Fruit fly (Drosophila melanogaster) whole organism, larva: ENCODE data around the gene Ssl1.
A peak's percentile ranks its signal among the peaks of the same experiment; 100 is the strongest.

Experiments used
- noc ChIP-seq: fragments of 200-800 bp; sonication (Bioruptor generic); optimal IDR thresholded peaks from 3 replicates; lab custom pipeline; 2019; ENCODE audit warnings: missing biosample characterization, mild to moderate bottlenecking, missing genetic modification characterization, moderate library complexity

Gene Ssl1

dm6 chr3L:22860487-22860886, 18.4 kb upstream of the Ssl1 start, which contains the start of gene CG13239:
Gene CG13239, plus strand, starts transcription at chr3L:22860787.
- no peak for TF ChIP-seq noc (tag; lab: Kevin White, UChicago)

- TF ChIP-seq noc (tag; lab: Kevin White, UChicago) = no peak
These were observed 15.4 kb upstream of the Ssl1 start, which contains the start of gene CG33169 for dm6 chr3L:22863367-22864078. Gene CG33169, plus strand, starts transcription at chr3L:22863864.

dm6 chr3L:22864254-22865060, 14.4 kb upstream of the Ssl1 start, which contains the start of gene CG33170:
Gene CG33170, plus strand, starts transcription at chr3L:22864600.
- TF ChIP-seq noc (tag; lab: Kevin White, UChicago) = no peak

dm6 chr3L:22865061-22865418, 13.8 kb upstream of the Ssl1 start:
- TF ChIP-seq noc (tag; lab: Kevin White, UChicago) = peak; percentile 63

dm6 chr3L:22868070-22868469, 10.8 kb upstream of the Ssl1 start, which contains the start of gene EMC4:
Gene EMC4, minus strand, starts transcription at chr3L:22868243.
- TF ChIP-seq noc (tag; lab: Kevin White, UChicago) = peak; percentile 56

- TF ChIP-seq noc (tag; lab: Kevin White, UChicago) = no peak
These were observed 8.5 kb upstream of the Ssl1 start for dm6 chr3L:22870378-22870777.

dm6 chr3L:22871030-22871844, 7.7 kb upstream of the Ssl1 start:
- TF ChIP-seq noc (tag; lab: Kevin White, UChicago) = peak; percentile 12

- peak; percentile 32 for TF ChIP-seq noc (tag; lab: Kevin White, UChicago)
These were observed 7.0 kb upstream of the Ssl1 start, which contains the start of the genes CG11109 and Arf1 for dm6 chr3L:22871845-22872361. Gene CG11109, plus strand, starts transcription at chr3L:22872200. Gene Arf1, minus strand, starts transcription at chr3L:22872231.

dm6 chr3L:22877934-22878333, 955 bp upstream of the Ssl1 start:
- no peak for TF ChIP-seq noc (tag; lab: Kevin White, UChicago)

dm6 chr3L:22879344-22879723, 445 bp downstream of the Ssl1 start:
- no peak for TF ChIP-seq noc (tag; lab: Kevin White, UChicago)

dm6 chr3L:22880914-22881313, 2.0 kb downstream of the Ssl1 start, which contains the start of gene slif:
Gene slif, plus strand, starts transcription at chr3L:22881045.
- no peak for TF ChIP-seq noc (tag; lab: Kevin White, UChicago)

dm6 chr3L:22883649-22884048, 4.8 kb downstream of the Ssl1 start:
- no peak for TF ChIP-seq noc (tag; lab: Kevin White, UChicago)

- TF ChIP-seq noc (tag; lab: Kevin White, UChicago) = no peak
These were observed 5.6 kb downstream of the Ssl1 start for dm6 chr3L:22884481-22884880.

- peak; percentile 62 for TF ChIP-seq noc (tag; lab: Kevin White, UChicago)
These were observed 7.0 kb downstream of the Ssl1 start for dm6 chr3L:22885843-22886242.

- no peak for TF ChIP-seq noc (tag; lab: Kevin White, UChicago)
These were observed 8.1 kb downstream of the Ssl1 start for dm6 chr3L:22886939-22887338.
